Fruit fly (Drosophila melanogaster) whole organism, embryonic: Measurements from ENCODE around the gene CecA1.
A peak's percentile ranks its signal among the peaks of the same experiment; 100 is the strongest.

Experiments
- C15 ChIP-seq: fragments of 200-800 bp; sonication (Bioruptor generic); IDR thresholded peaks from 3 replicates; pipeline ENCODE4 v1.3.6; 2022; ENCODE audit warnings: missing biosample characterization, missing genetic modification characterization
- CG10267 ChIP-seq: fragments of 200-800 bp; sonication (Bioruptor generic); optimal IDR thresholded peaks from 2 replicates; lab custom pipeline; 2018; ENCODE audit warnings: missing biosample characterization, mild to moderate bottlenecking, missing genetic modification characterization, moderate library complexity
- CG12299 ChIP-seq: fragments of 200-800 bp; sonication (Bioruptor generic); optimal IDR thresholded peaks from 2 replicates; lab custom pipeline; 2018; ENCODE audit warnings: missing biosample characterization, mild to moderate bottlenecking, missing genetic modification characterization
- CG12744 ChIP-seq: fragments of 200-800 bp; sonication (Bioruptor generic); optimal IDR thresholded peaks from 2 replicates; lab custom pipeline; 2016; ENCODE audit warnings: missing biosample characterization, missing genetic modification characterization
- CG13296 ChIP-seq: fragments of 200-800 bp; sonication (Bioruptor generic); optimal IDR thresholded peaks from 3 replicates; lab custom pipeline; 2018; ENCODE audit warnings: missing biosample characterization, mild to moderate bottlenecking, missing genetic modification characterization
- CG3838 ChIP-seq: fragments of 200-800 bp; sonication (Bioruptor generic); optimal IDR thresholded peaks from 3 replicates; lab custom pipeline; 2016; ENCODE audit warnings: missing biosample characterization, missing genetic modification characterization
- CG4617 ChIP-seq: fragments of 200-800 bp; sonication (Bioruptor generic); optimal IDR thresholded peaks from 3 replicates; lab custom pipeline; 2016; ENCODE audit warnings: missing biosample characterization, missing genetic modification characterization, borderline replicate concordance
- CG5953 ChIP-seq: fragments of 200-800 bp; sonication (Bioruptor generic); IDR thresholded peaks from 2 replicates; pipeline ENCODE4 v1.3.6; 2022; ENCODE audit warnings: missing biosample characterization, missing genetic modification characterization
- CG6791 ChIP-seq: fragments of 200-800 bp; sonication (Bioruptor generic); IDR thresholded peaks from 3 replicates; pipeline ENCODE4 v1.3.6; 2022; ENCODE audit warnings: missing biosample characterization, missing genetic modification characterization; ENCODE audit not compliant: partially characterized antibody
- Dll ChIP-seq: fragments of 200-800 bp; sonication (Bioruptor generic); IDR thresholded peaks from 4 replicates; pipeline ENCODE4 v1.3.6; 2022; ENCODE audit warnings: missing biosample characterization, missing genetic modification characterization; ENCODE audit not compliant: partially characterized antibody
- Dp ChIP-seq: fragments of 200-800 bp; sonication (Bioruptor generic); optimal IDR thresholded peaks from 2 replicates; lab custom pipeline; 2018; ENCODE audit warnings: missing biosample characterization, mild to moderate bottlenecking, missing genetic modification characterization, moderate library complexity
- E2f2 ChIP-seq: fragments of 200-800 bp; sonication (Bioruptor generic); IDR thresholded peaks from 2 replicates; pipeline ENCODE4 v1.3.6; 2022; ENCODE audit warnings: missing biosample characterization, missing genetic modification characterization
- MESR4 ChIP-seq: fragments of 200-800 bp; sonication (Bioruptor generic); optimal IDR thresholded peaks from 2 replicates; lab custom pipeline; 2018; ENCODE audit warnings: missing biosample characterization, mild to moderate bottlenecking, missing genetic modification characterization, moderate library complexity
- Mad ChIP-seq: fragments of 200-800 bp; sonication (Bioruptor generic); optimal IDR thresholded peaks from 2 replicates; lab custom pipeline; 2016; ENCODE audit warnings: missing biosample characterization, missing genetic modification characterization
- Myb ChIP-seq: fragments of 200-800 bp; sonication (Bioruptor generic); optimal IDR thresholded peaks from 2 replicates; lab custom pipeline; 2016; ENCODE audit warnings: missing biosample characterization, missing genetic modification characterization
- Nf-YA ChIP-seq: fragments of 200-800 bp; sonication (Bioruptor generic); IDR thresholded peaks from 2 replicates; pipeline ENCODE4 v1.3.6; 2022; ENCODE audit warnings: missing biosample characterization, missing genetic modification characterization
- Oli ChIP-seq: fragments of 200-800 bp; sonication (Bioruptor generic); optimal IDR thresholded peaks from 2 replicates; lab custom pipeline; 2018; ENCODE audit warnings: missing biosample characterization, mild to moderate bottlenecking, missing genetic modification characterization, moderate library complexity
- Optix ChIP-seq: fragments of 200-800 bp; sonication (Bioruptor generic); IDR thresholded peaks from 3 replicates; pipeline ENCODE4 v1.3.6; 2022; ENCODE audit warnings: missing biosample characterization, missing genetic modification characterization
- PHDP ChIP-seq: fragments of 200-800 bp; sonication (Bioruptor generic); optimal IDR thresholded peaks from 3 replicates; lab custom pipeline; 2018; ENCODE audit warnings: missing biosample characterization, mild to moderate bottlenecking, missing genetic modification characterization, moderate library complexity
- Ravus ChIP-seq: fragments of 200-800 bp; sonication (Bioruptor generic); IDR thresholded peaks from 2 replicates; pipeline ENCODE4 v1.3.6; 2022; ENCODE audit warnings: missing biosample characterization, missing genetic modification characterization
- Scr ChIP-seq: fragments of 200-800 bp; sonication (Bioruptor generic); IDR thresholded peaks from 2 replicates; pipeline ENCODE4 v1.3.6; 2022; ENCODE audit warnings: missing biosample characterization, missing genetic modification characterization; ENCODE audit not compliant: partially characterized antibody
- Sin3A ChIP-seq: fragments of >200 bp; optimal IDR thresholded peaks from 2 replicates; lab custom pipeline; 2018
- al ChIP-seq: fragments of 200-800 bp; sonication (Bioruptor generic); IDR thresholded peaks from 2 replicates; pipeline ENCODE4 v1.3.6; 2022; ENCODE audit warnings: missing biosample characterization, missing genetic modification characterization
- ap ChIP-seq: fragments of 200-800 bp; sonication (Bioruptor generic); IDR thresholded peaks from 2 replicates; pipeline ENCODE4 v1.3.6; 2022; ENCODE audit warnings: missing biosample characterization, missing genetic modification characterization
- cg ChIP-seq: fragments of 200-800 bp; sonication (Bioruptor generic); optimal IDR thresholded peaks from 3 replicates; lab custom pipeline; 2019; ENCODE audit warnings: missing biosample characterization, mild to moderate bottlenecking, missing genetic modification characterization, moderate library complexity
- emc ChIP-seq: fragments of 200-800 bp; sonication (Bioruptor generic); optimal IDR thresholded peaks from 2 replicates; lab custom pipeline; 2016; ENCODE audit warnings: missing biosample characterization, missing genetic modification characterization
- fu2 ChIP-seq: fragments of 200-800 bp; sonication (Bioruptor generic); optimal IDR thresholded peaks from 2 replicates; lab custom pipeline; 2016; ENCODE audit warnings: missing biosample characterization, missing genetic modification characterization
- gcm2 ChIP-seq: fragments of 200-800 bp; sonication (Bioruptor generic); optimal IDR thresholded peaks from 2 replicates; lab custom pipeline; 2016; ENCODE audit warnings: missing biosample characterization, missing genetic modification characterization
- ind ChIP-seq: fragments of 200-800 bp; sonication (Bioruptor generic); optimal IDR thresholded peaks from 3 replicates; lab custom pipeline; 2016; ENCODE audit warnings: missing biosample characterization, missing genetic modification characterization
- jing ChIP-seq: fragments of 200-800 bp; sonication (Bioruptor generic); optimal IDR thresholded peaks from 2 replicates; lab custom pipeline; 2018; ENCODE audit warnings: missing biosample characterization, mild to moderate bottlenecking, missing genetic modification characterization
- kni ChIP-seq: fragments of 200-800 bp; sonication (Bioruptor generic); optimal IDR thresholded peaks from 3 replicates; lab custom pipeline; 2017; ENCODE audit warnings: mild to moderate bottlenecking, missing biosample characterization, missing genetic modification reagents, missing genetic modification characterization
- nmo ChIP-seq: fragments of 200-800 bp; sonication (Bioruptor generic); optimal IDR thresholded peaks from 2 replicates; lab custom pipeline; 2018; ENCODE audit warnings: missing biosample characterization, mild to moderate bottlenecking, missing genetic modification characterization, moderate library complexity
- pfk ChIP-seq: fragments of 200-800 bp; sonication (Bioruptor generic); optimal IDR thresholded peaks from 2 replicates; lab custom pipeline; 2018; ENCODE audit warnings: missing biosample characterization, mild to moderate bottlenecking, missing genetic modification characterization, moderate library complexity
- row ChIP-seq: fragments of 200-800 bp; sonication (Bioruptor generic); IDR thresholded peaks from 3 replicates; pipeline ENCODE4 v1.3.6; 2022; ENCODE audit warnings: missing biosample characterization, missing genetic modification characterization
- sd ChIP-seq: fragments of 200-800 bp; sonication (Bioruptor generic); optimal IDR thresholded peaks from 3 replicates; lab custom pipeline; 2018; ENCODE audit warnings: missing biosample characterization, mild to moderate bottlenecking, missing genetic modification characterization, moderate library complexity
- trem ChIP-seq: fragments of 200-800 bp; optimal IDR thresholded peaks from 3 replicates; lab custom pipeline; 2019; ENCODE audit warnings: missing biosample characterization, mild to moderate bottlenecking, missing genetic modification characterization, moderate library complexity
- vnd ChIP-seq: fragments of 200-800 bp; sonication (Bioruptor generic); IDR thresholded peaks from 3 replicates; pipeline ENCODE4 v1.3.6; 2022; ENCODE audit warnings: missing biosample characterization, missing genetic modification characterization; ENCODE audit not compliant: partially characterized antibody
- vvl ChIP-seq: fragments of 200-800 bp; sonication (Bioruptor generic); IDR thresholded peaks from 2 replicates; pipeline ENCODE4 v1.3.6; 2022; ENCODE audit warnings: missing biosample characterization, missing genetic modification characterization
- z ChIP-seq: fragments of 200-800 bp; sonication (Bioruptor generic); IDR thresholded peaks from 3 replicates; pipeline ENCODE4 v1.3.6; 2022; ENCODE audit warnings: missing biosample characterization, missing genetic modification characterization

CecA1 gene

DNA sequence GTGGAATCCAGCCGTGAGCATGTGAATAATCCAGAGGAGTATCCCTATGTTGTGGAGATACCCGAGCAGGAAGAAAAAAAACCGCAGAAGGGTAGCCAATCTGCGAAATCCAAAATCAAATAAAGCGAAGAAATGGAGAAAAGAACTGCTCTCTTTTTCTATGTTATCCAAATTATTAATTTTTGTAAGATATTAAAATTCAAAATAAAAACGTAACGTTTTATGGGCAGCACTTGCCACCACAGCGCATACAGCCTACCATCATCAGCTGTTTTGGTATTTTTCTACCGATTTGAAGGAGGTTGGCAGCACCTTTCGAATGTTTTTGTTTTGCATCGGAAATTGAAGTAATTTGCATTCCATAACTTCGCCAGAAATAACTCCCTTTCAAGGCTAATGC lies 30.7 kb upstream of the CecA1 start, which contains the start of gene Bet5 (continued):
- TF ChIP-seq CG6791 (GFP tag; lab: Robert Waterston, UW) (0 out of 3 replicates have a peak, but pooled peaks have one; percentile 45), row (GFP tag; lab: Robert Waterston, UW) (0 out of 3 replicates have a peak, but pooled peaks have one; percentile 8), CG4617 (GFP tag; lab: Kevin White, UChicago) (peak; percentile 15), Myb (GFP tag; lab: Kevin White, UChicago) (peak; percentile 89), Dp (GFP tag; lab: Kevin White, UChicago) (peak; percentile 67), sd (tag; lab: Kevin White, UChicago) (peak; percentile 33), al (GFP tag; lab: Robert Waterston, UW) (no peak), C15 (GFP tag; lab: Robert Waterston, UW) (no peak), vnd (GFP tag; lab: Robert Waterston, UW) (no peak), CG12744 (GFP tag; lab: Kevin White, UChicago) (no peak), E2f2 (GFP tag; lab: Robert Waterston, UW) (peak; percentile 76), Optix (GFP tag; lab: Robert Waterston, UW) (no peak), MESR4 (GFP tag; lab: Kevin White, UChicago) (peak; percentile 4), Oli (no peak), Nf-YA (GFP tag; lab: Robert Waterston, UW) (no peak), Dll (peak; percentile 52; the same call in 2 of the 4 replicates), trem (peak; percentile 98), ind (GFP tag; lab: Kevin White, UChicago) (no peak), Ravus (GFP tag; lab: Robert Waterston, UW) (no peak), vvl (GFP tag; lab: Robert Waterston, UW) (peak; percentile 59), Sin3A (lab: Kevin White, UChicago) (peak; percentile 60), CG10267 (tag; lab: Kevin White, UChicago) (no peak), PHDP (tag; lab: Kevin White, UChicago) (no peak), gcm2 (GFP tag; lab: Kevin White, UChicago) (no peak), nmo (GFP tag; lab: Kevin White, UChicago) (peak; percentile 13), ap (GFP tag; lab: Robert Waterston, UW) (no peak), emc (GFP tag; lab: Kevin White, UChicago) (no peak), Scr (GFP tag; lab: Robert Waterston, UW) (0 out of 2 replicates have a peak, but pooled peaks have one; percentile 18)

DNA sequence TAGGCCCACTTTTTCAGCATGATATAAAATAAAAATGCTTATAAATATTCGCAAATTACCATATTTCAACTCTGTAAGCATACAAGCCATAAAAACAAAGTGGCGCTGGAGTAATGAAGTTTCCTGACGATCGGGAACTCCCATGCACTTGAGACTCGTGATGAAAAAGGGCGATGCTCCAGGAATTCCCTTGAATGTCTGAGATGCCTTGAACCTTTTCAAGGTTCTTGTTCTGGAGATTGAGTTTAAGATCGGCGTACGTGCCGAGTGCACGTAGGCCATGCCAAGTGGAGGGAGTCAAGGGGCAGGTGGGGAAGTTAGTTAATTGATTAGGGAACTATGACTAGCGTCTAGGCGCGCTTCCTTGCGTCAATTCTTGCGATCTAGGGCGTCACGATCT lies 26.8 kb upstream of the CecA1 start:
- TF ChIP-seq CG3838 (GFP tag; lab: Kevin White, UChicago) (no peak), CG5953 (GFP tag; lab: Robert Waterston, UW) (no peak), pfk (GFP tag; lab: Kevin White, UChicago) (no peak), z (no peak), kni (GFP tag; lab: Kevin White, UChicago) (no peak), Ravus (GFP tag; lab: Robert Waterston, UW) (no peak), cg (GFP tag; lab: Kevin White, UChicago) (no peak), fu2 (GFP tag; lab: Kevin White, UChicago) (no peak), CG12299 (tag; lab: Kevin White, UChicago) (no peak), Mad (GFP tag; lab: Kevin White, UChicago) (no peak), jing (GFP tag; lab: Kevin White, UChicago) (no peak), CG13296 (no peak)
